Worm (Caenorhabditis elegans) whole organism, mixed stage, embryonic: ENCODE measurements around the gene M04C3.2.

ENCODE experiments used
- drap-1 ChIP-seq: fragments of 200-800 bp; sonication (Bioruptor generic); optimal IDR thresholded peaks from 3 replicates; lab custom pipeline; 2018; ENCODE audit warnings: mild to moderate bottlenecking, missing genetic modification characterization, missing compliant biosample characterization
- elt-3 ChIP-seq: fragments of 150-350 bp; optimal IDR thresholded peaks from 2 replicates; lab custom pipeline; 2014; ENCODE audit warnings: missing biosample characterization, missing genetic modification characterization
- mep-1 ChIP-seq: fragments of 150-350 bp; optimal IDR thresholded peaks from 2 replicates; lab custom pipeline; 2017; ENCODE audit warnings: missing biosample characterization, missing genetic modification reagents, missing genetic modification characterization, inconsistent platforms
- sem-2 ChIP-seq: fragments of 200-800 bp; sonication (Bioruptor generic); optimal IDR thresholded peaks from 2 replicates; lab custom pipeline; 2018; ENCODE audit warnings: mild to moderate bottlenecking, missing genetic modification characterization, missing compliant biosample characterization
- unc-39 ChIP-seq: fragments of 150-350 bp; optimal IDR thresholded peaks from 2 replicates; lab custom pipeline; 2014; ENCODE audit warnings: missing biosample characterization, missing genetic modification characterization

- TF ChIP-seq mep-1 (tag; lab: Kevin White, UChicago) (no peak), elt-3 (tag; lab: Kevin White, UChicago) (no peak), drap-1 (GFP tag; lab: Kevin White, UChicago) (peak; percentile 8), sem-2 (no peak), unc-39 (tag; lab: Kevin White, UChicago) (no peak)
Measured at ce11 chrV:19495145-19495544, 46.4 kb upstream of the M04C3.2 start.
